Worm (Caenorhabditis elegans) whole organism, early embryonic: Measurements from ENCODE around the gene cyn-17.

Source experiments
- B0310.2 ChIP-seq: sonication (generic microtip); optimal IDR thresholded peaks from 2 replicates; lab custom pipeline; 2016; ENCODE audit warnings: mild to moderate bottlenecking, missing genetic modification characterization, missing compliant biosample characterization
- F13C5.2 ChIP-seq: sonication (generic microtip); optimal IDR thresholded peaks from 2 replicates; lab custom pipeline; 2017; ENCODE audit warnings: mild to moderate bottlenecking, missing genetic modification characterization, inconsistent platforms, missing compliant biosample characterization
- aly-1 ChIP-seq: sonication (generic microtip); optimal IDR thresholded peaks from 2 replicates; lab custom pipeline; 2016; ENCODE audit warnings: missing genetic modification characterization, missing compliant biosample characterization
- ama-1 ChIP-seq: fragments of 150-350 bp; optimal IDR thresholded peaks from 2 replicates; lab custom pipeline; 2014
- ceh-13 ChIP-seq: fragments of 200-800 bp; sonication (Bioruptor generic); optimal IDR thresholded peaks from 2 replicates; lab custom pipeline; 2018; ENCODE audit warnings: mild to moderate bottlenecking, missing genetic modification characterization, missing compliant biosample characterization
- ceh-36 ChIP-seq: sonication (generic microtip); optimal IDR thresholded peaks from 2 replicates; lab custom pipeline; 2016; ENCODE audit warnings: missing genetic modification characterization, inconsistent platforms, missing compliant biosample characterization
- ets-7 ChIP-seq: sonication (generic microtip); optimal IDR thresholded peaks from 2 replicates; lab custom pipeline; 2016; ENCODE audit warnings: missing genotype, missing genetic modification characterization, missing compliant biosample characterization
- flt-1 ChIP-seq: fragments of 200-800 bp; sonication (Bioruptor generic); IDR thresholded peaks from 2 replicates; pipeline ENCODE4 v1.3.6; 2022; ENCODE audit warnings: missing genetic modification characterization, missing compliant biosample characterization
- hmbx-1 ChIP-seq: sonication (generic microtip); optimal IDR thresholded peaks from 2 replicates; lab custom pipeline; 2016; ENCODE audit warnings: mild to moderate bottlenecking, missing genetic modification characterization, missing compliant biosample characterization
- hmg-4 ChIP-seq: fragments of 200-800 bp; sonication (Bioruptor generic); optimal IDR thresholded peaks from 2 replicates; lab custom pipeline; 2018; ENCODE audit warnings: mild to moderate bottlenecking, missing genetic modification characterization, missing compliant biosample characterization
- hnd-1 ChIP-seq: sonication (generic microtip); optimal IDR thresholded peaks from 2 replicates; lab custom pipeline; 2016; ENCODE audit warnings: missing genetic modification characterization, missing compliant biosample characterization
- pes-1 ChIP-seq: fragments of 200-800 bp; sonication (Bioruptor generic); IDR thresholded peaks from 2 replicates; pipeline ENCODE4 v1.3.6; 2022; ENCODE audit warnings: missing genetic modification reagents, missing genetic modification characterization, missing compliant biosample characterization
- scrt-1 ChIP-seq: fragments of 200-800 bp; sonication (Bioruptor generic); IDR thresholded peaks from 2 replicates; pipeline ENCODE4 v1.3.6; 2022; ENCODE audit warnings: missing genetic modification characterization, missing compliant biosample characterization
- sea-1 ChIP-seq: fragments of 200-800 bp; sonication (Bioruptor generic); conservative IDR thresholded peaks from 2 replicates; pipeline ENCODE4 v1.3.6; 2022; ENCODE audit warnings: missing genetic modification characterization, missing compliant biosample characterization
- tbx-11 ChIP-seq: fragments of 200-800 bp; sonication (Bioruptor generic); IDR thresholded peaks from 2 replicates; pipeline ENCODE4 v1.3.6; 2022; ENCODE audit warnings: missing genetic modification characterization, missing compliant biosample characterization
- tbx-37 ChIP-seq: fragments of 200-800 bp; sonication (Bioruptor generic); conservative IDR thresholded peaks from 2 replicates; pipeline ENCODE4 v1.3.6; 2022; ENCODE audit warnings: missing genetic modification reagents, missing genetic modification characterization, missing compliant biosample characterization
- tra-4 ChIP-seq: sonication (generic microtip); optimal IDR thresholded peaks from 2 replicates; lab custom pipeline; 2017; ENCODE audit warnings: missing genetic modification characterization, missing compliant biosample characterization

Gene cyn-17

ce11 chrV:5835397-5835796 lies 35.9 kb downstream of the cyn-17 start:
- TF ChIP-seq tbx-11 (GFP tag; lab: Robert Waterston, UW) (no peak), ceh-13 (GFP tag; lab: Kevin White, UChicago) (no peak), hmg-4 (GFP tag; lab: Kevin White, UChicago) (no peak), sea-1 (GFP tag; lab: Robert Waterston, UW) (no peak), ama-1 (lab: Kevin White, UChicago) (no peak)

- TF ChIP-seq scrt-1 (GFP tag; lab: Robert Waterston, UW) (no peak), tbx-37 (GFP tag; lab: Robert Waterston, UW) (no peak), F13C5.2 (tag; lab: Kevin White, UChicago) (no peak), aly-1 (tag; lab: Kevin White, UChicago) (no peak), hmbx-1 (tag; lab: Kevin White, UChicago) (no peak), tra-4 (no peak), pes-1 (GFP tag; lab: Robert Waterston, UW) (no peak), ets-7 (tag; lab: Kevin White, UChicago) (no peak), B0310.2 (tag; lab: Kevin White, UChicago) (no peak), ceh-36 (no peak), hmg-4 (GFP tag; lab: Kevin White, UChicago) (peak; percentile 9), sea-1 (GFP tag; lab: Robert Waterston, UW) (no peak), tbx-11 (GFP tag; lab: Robert Waterston, UW) (0 out of 2 replicates have a peak, but pooled peaks have one; percentile 23), hnd-1 (tag; lab: Kevin White, UChicago) (no peak), ama-1 (lab: Kevin White, UChicago) (no peak)
Observed at ce11 chrV:5835979-5836615, 36.6 kb downstream of the cyn-17 start.

- no peak for TF ChIP-seq tbx-37 (GFP tag; lab: Robert Waterston, UW)
- TF ChIP-seq aly-1 (tag; lab: Kevin White, UChicago), result no peak
- no peak for TF ChIP-seq F13C5.2 (tag; lab: Kevin White, UChicago)
- no peak for TF ChIP-seq scrt-1 (GFP tag; lab: Robert Waterston, UW)
- TF ChIP-seq hnd-1 (tag; lab: Kevin White, UChicago), result no peak
- TF ChIP-seq tbx-11 (GFP tag; lab: Robert Waterston, UW), result no peak
- no peak for TF ChIP-seq ets-7 (tag; lab: Kevin White, UChicago)
- no peak for TF ChIP-seq tra-4
- TF ChIP-seq ceh-36, result no peak
- TF ChIP-seq hmbx-1 (tag; lab: Kevin White, UChicago), result no peak
- no peak for TF ChIP-seq hmg-4 (GFP tag; lab: Kevin White, UChicago)
Observed at ce11 chrV:5836616-5836982, 37.1 kb downstream of the cyn-17 start, which contains the start of gene col-140. col-140 (minus strand) TSS chrV:5836834.

- TF ChIP-seq sea-1 (GFP tag; lab: Robert Waterston, UW), result no peak
- no peak for TF ChIP-seq flt-1 (GFP tag; lab: Robert Waterston, UW)
- TF ChIP-seq ceh-13 (GFP tag; lab: Kevin White, UChicago), result no peak
- TF ChIP-seq ets-7 (tag; lab: Kevin White, UChicago), result no peak
- no peak for TF ChIP-seq pes-1 (GFP tag; lab: Robert Waterston, UW)
- no peak for TF ChIP-seq ama-1 (lab: Kevin White, UChicago)
Observed at ce11 chrV:5838576-5839366, 39.3 kb downstream of the cyn-17 start, which contains the start of gene F26F12.2. F26F12.2 (minus strand) TSS chrV:5838613.

- no peak for TF ChIP-seq hmbx-1 (tag; lab: Kevin White, UChicago)
- TF ChIP-seq tbx-37 (GFP tag; lab: Robert Waterston, UW), result no peak
- no peak for TF ChIP-seq tra-4
- no peak for TF ChIP-seq F13C5.2 (tag; lab: Kevin White, UChicago)
- TF ChIP-seq hmg-4 (GFP tag; lab: Kevin White, UChicago), result no peak
- TF ChIP-seq pes-1 (GFP tag; lab: Robert Waterston, UW), result no peak
- no peak for TF ChIP-seq scrt-1 (GFP tag; lab: Robert Waterston, UW)
- TF ChIP-seq aly-1 (tag; lab: Kevin White, UChicago), result no peak
- no peak for TF ChIP-seq tbx-11 (GFP tag; lab: Robert Waterston, UW)
Observed at ce11 chrV:5840939-5841338, 41.5 kb downstream of the cyn-17 start.

- TF ChIP-seq hnd-1 (tag; lab: Kevin White, UChicago), result no peak
- TF ChIP-seq ceh-36, result no peak
- no peak for TF ChIP-seq hmg-4 (GFP tag; lab: Kevin White, UChicago)
- no peak for TF ChIP-seq F13C5.2 (tag; lab: Kevin White, UChicago)
- no peak for TF ChIP-seq B0310.2 (tag; lab: Kevin White, UChicago)
- TF ChIP-seq flt-1 (GFP tag; lab: Robert Waterston, UW), result no peak
- no peak for TF ChIP-seq ets-7 (tag; lab: Kevin White, UChicago)
- TF ChIP-seq ama-1 (lab: Kevin White, UChicago), result no peak
- TF ChIP-seq hmbx-1 (tag; lab: Kevin White, UChicago), result no peak
- TF ChIP-seq tbx-11 (GFP tag; lab: Robert Waterston, UW), result no peak
Observed at ce11 chrV:5842507-5843144, 43.2 kb downstream of the cyn-17 start.
